Fruit fly (Drosophila melanogaster) whole organism, embryonic: ENCODE results near the gene CG34287.

Experiments used
- Atf-2 ChIP-seq: fragments of 200-800 bp; sonication (Bioruptor generic); optimal IDR thresholded peaks from 2 replicates; lab custom pipeline; 2016; ENCODE audit warnings: missing biosample characterization, missing genetic modification characterization
- CG10209 ChIP-seq: fragments of 200-800 bp; sonication (Bioruptor generic); optimal IDR thresholded peaks from 3 replicates; lab custom pipeline; 2017; ENCODE audit warnings: missing biosample characterization, mild to moderate bottlenecking, missing genetic modification characterization, missing genetic modification reagents
- CG11456 ChIP-seq: fragments of 200-800 bp; sonication (Bioruptor generic); IDR thresholded peaks from 3 replicates; pipeline ENCODE4 v1.3.6; 2022; ENCODE audit warnings: missing biosample characterization, missing genetic modification characterization
- CG12155 ChIP-seq: fragments of 200-800 bp; sonication (Bioruptor generic); optimal IDR thresholded peaks from 3 replicates; lab custom pipeline; 2016; ENCODE audit warnings: missing biosample characterization, missing genetic modification characterization
- CG13624 ChIP-seq: fragments of 200-800 bp; sonication (Bioruptor generic); optimal IDR thresholded peaks from 2 replicates; lab custom pipeline; 2016; ENCODE audit warnings: missing biosample characterization, missing genetic modification characterization
- CG14014 ChIP-seq: fragments of 200-800 bp; sonication (Bioruptor generic); IDR thresholded peaks from 2 replicates; pipeline ENCODE4 v1.3.6; 2022; ENCODE audit warnings: missing biosample characterization, missing genetic modification characterization
- CG17568 ChIP-seq: fragments of 200-800 bp; sonication (Bioruptor generic); optimal IDR thresholded peaks from 2 replicates; lab custom pipeline; 2018; ENCODE audit warnings: missing biosample characterization, mild to moderate bottlenecking, missing genetic modification characterization, moderate library complexity
- CG17612 ChIP-seq: fragments of 200-800 bp; sonication (Bioruptor generic); IDR thresholded peaks from 2 replicates; pipeline ENCODE4 v1.3.6; 2022; ENCODE audit warnings: missing biosample characterization, missing genetic modification characterization
- CG1792 ChIP-seq: fragments of 200-800 bp; sonication (Bioruptor generic); optimal IDR thresholded peaks from 2 replicates; lab custom pipeline; 2016; ENCODE audit warnings: missing biosample characterization, missing genetic modification characterization
- CG2712 ChIP-seq: fragments of 200-800 bp; optimal IDR thresholded peaks from 3 replicates; lab custom pipeline; 2019; ENCODE audit warnings: missing biosample characterization, mild to moderate bottlenecking, missing genetic modification characterization, moderate library complexity
- CG33557 ChIP-seq: fragments of 200-800 bp; sonication (Bioruptor generic); optimal IDR thresholded peaks from 2 replicates; lab custom pipeline; 2019; ENCODE audit warnings: missing biosample characterization, mild to moderate bottlenecking, missing genetic modification characterization, moderate library complexity
- CG34376 ChIP-seq: fragments of 200-800 bp; sonication (Bioruptor generic); optimal IDR thresholded peaks from 2 replicates; lab custom pipeline; 2018; ENCODE audit warnings: missing biosample characterization, mild to moderate bottlenecking, missing genetic modification characterization
- CG4404 ChIP-seq: fragments of 200-800 bp; sonication (Bioruptor generic); IDR thresholded peaks from 2 replicates; pipeline ENCODE4 v1.3.6; 2022; ENCODE audit warnings: missing biosample characterization, missing genetic modification characterization
- CG4617 ChIP-seq: fragments of 200-800 bp; sonication (Bioruptor generic); optimal IDR thresholded peaks from 3 replicates; lab custom pipeline; 2016; ENCODE audit warnings: missing biosample characterization, missing genetic modification characterization, borderline replicate concordance
- CG6254 ChIP-seq: fragments of 200-800 bp; sonication (Bioruptor generic); optimal IDR thresholded peaks from 3 replicates; lab custom pipeline; 2017; ENCODE audit warnings: mild to moderate bottlenecking, missing biosample characterization, missing genetic modification reagents, missing genetic modification characterization
- CG8359 ChIP-seq: fragments of 200-800 bp; sonication (Bioruptor generic); optimal IDR thresholded peaks from 2 replicates; lab custom pipeline; 2017; ENCODE audit warnings: missing biosample characterization, mild to moderate bottlenecking, missing genetic modification characterization, borderline replicate concordance
- Dip2 ChIP-seq: fragments of 200-800 bp; sonication (Bioruptor generic); IDR thresholded peaks from 2 replicates; pipeline ENCODE4 v1.3.6; 2022; ENCODE audit warnings: missing biosample characterization, missing genetic modification characterization
- Dip3 ChIP-seq: fragments of 200-800 bp; sonication (Bioruptor generic); optimal IDR thresholded peaks from 3 replicates; lab custom pipeline; 2016; ENCODE audit warnings: missing biosample characterization, missing genetic modification characterization
- Drgx ChIP-seq: fragments of 200-800 bp; sonication (Bioruptor generic); IDR thresholded peaks from 2 replicates; pipeline ENCODE4 v1.3.6; 2022; ENCODE audit warnings: missing biosample characterization, missing genetic modification characterization
- Fer3 ChIP-seq: fragments of 200-800 bp; sonication (Bioruptor generic); optimal IDR thresholded peaks from 2 replicates; lab custom pipeline; 2018; ENCODE audit warnings: missing biosample characterization, mild to moderate bottlenecking, missing genetic modification characterization, moderate library complexity
- HLH4C ChIP-seq: fragments of 200-800 bp; sonication (Bioruptor generic); IDR thresholded peaks from 3 replicates; pipeline ENCODE4 v1.3.6; 2022; ENCODE audit warnings: missing biosample characterization, missing genetic modification characterization; ENCODE audit not compliant: partially characterized antibody
- HLH54F ChIP-seq: fragments of 200-800 bp; sonication (Bioruptor generic); optimal IDR thresholded peaks from 3 replicates; lab custom pipeline; 2016; ENCODE audit warnings: missing biosample characterization, missing genetic modification characterization
- HmgD ChIP-seq: fragments of 200-800 bp; sonication (Bioruptor generic); optimal IDR thresholded peaks from 3 replicates; lab custom pipeline; 2016; ENCODE audit warnings: missing biosample characterization, missing genetic modification characterization
- HmgZ ChIP-seq: fragments of 200-800 bp; sonication (Bioruptor generic); optimal IDR thresholded peaks from 2 replicates; lab custom pipeline; 2018; ENCODE audit warnings: missing biosample characterization, mild to moderate bottlenecking, missing genetic modification characterization
- Hmr ChIP-seq: fragments of 200-800 bp; sonication (Bioruptor generic); optimal IDR thresholded peaks from 3 replicates; lab custom pipeline; 2017; ENCODE audit warnings: mild to moderate bottlenecking, missing biosample characterization, missing genetic modification reagents, missing genetic modification characterization
- Hr39 ChIP-seq: fragments of >200 bp; optimal IDR thresholded peaks from 2 replicates; lab custom pipeline; 2017
- Med ChIP-seq: fragments of 200-800 bp; sonication (Bioruptor generic); peaks from one replicate; lab custom pipeline; 2016; ENCODE audit warnings: missing biosample characterization, missing genetic modification characterization, mild to moderate bottlenecking, inconsistent platforms, moderate library complexity
- Oaz ChIP-seq: fragments of 200-800 bp; sonication (Bioruptor generic); IDR thresholded peaks from 2 replicates; pipeline ENCODE4 v1.3.6; 2022; ENCODE audit warnings: missing biosample characterization, missing genetic modification characterization
- Sry-δ ChIP-seq: fragments of 200-800 bp; sonication (Bioruptor generic); optimal IDR thresholded peaks from 2 replicates; lab custom pipeline; 2016; ENCODE audit warnings: missing biosample characterization, missing genetic modification characterization
- Trl ChIP-seq, 3 experiments: fragments of >200 bp in 2 of 3; fragments of 200-800 bp in 1 of 3; sonication (Bioruptor generic) in 1 of 3; optimal IDR thresholded peaks; 2 replicates in 1 of 3; 3 replicates in 2 of 3; lab custom pipeline; 2016 to 2017; ENCODE audit warnings: missing biosample characterization in 1 of 3, missing genetic modification characterization in 1 of 3
- Usf ChIP-seq: fragments of 200-800 bp; sonication (Bioruptor generic); optimal IDR thresholded peaks from 2 replicates; lab custom pipeline; 2017; ENCODE audit warnings: missing genotype, missing biosample characterization, missing genetic modification characterization
- chif ChIP-seq, 2 experiments: fragments of 200-800 bp; sonication (Bioruptor generic); optimal IDR thresholded peaks; 3 replicates each; lab custom pipeline; 2016; ENCODE audit warnings: missing biosample characterization in 2 of 2, missing genetic modification characterization in 2 of 2
- dm ChIP-seq: fragments of 200-800 bp; sonication (Bioruptor generic); optimal IDR thresholded peaks from 3 replicates; lab custom pipeline; 2016; ENCODE audit warnings: missing biosample characterization, missing genetic modification characterization
- dysf ChIP-seq: fragments of 200-800 bp; sonication (Bioruptor generic); IDR thresholded peaks from 3 replicates; pipeline ENCODE4 v1.3.6; 2022; ENCODE audit warnings: missing biosample characterization, missing genetic modification characterization
- ftz-f1 ChIP-seq: fragments of 200-800 bp; sonication (Bioruptor generic); optimal IDR thresholded peaks from 2 replicates; lab custom pipeline; 2016; ENCODE audit warnings: missing biosample characterization, missing genetic modification characterization
- fu2 ChIP-seq: fragments of 200-800 bp; sonication (Bioruptor generic); optimal IDR thresholded peaks from 2 replicates; lab custom pipeline; 2016; ENCODE audit warnings: missing biosample characterization, missing genetic modification characterization
- hbn ChIP-seq: fragments of 200-800 bp; sonication (Bioruptor generic); IDR thresholded peaks from 2 replicates; pipeline ENCODE4 v1.3.6; 2022; ENCODE audit warnings: missing biosample characterization, missing genetic modification characterization; ENCODE audit not compliant: partially characterized antibody
- rib ChIP-seq: fragments of 200-800 bp; sonication (Bioruptor generic); IDR thresholded peaks from 2 replicates; pipeline ENCODE4 v1.3.6; 2022; ENCODE audit warnings: missing biosample characterization, missing genetic modification characterization
- shn ChIP-seq: fragments of 200-800 bp; sonication (Bioruptor generic); optimal IDR thresholded peaks from 3 replicates; lab custom pipeline; 2016; ENCODE audit warnings: missing biosample characterization, missing genetic modification characterization
- tll ChIP-seq, 2 experiments: fragments of 200-800 bp in 1 of 2; fragments of >200 bp in 1 of 2; sonication (Bioruptor generic) in 1 of 2; optimal IDR thresholded peaks; 2 replicates each; lab custom pipeline; 2017 to 2019; ENCODE audit warnings: missing biosample characterization in 2 of 2, missing genetic modification characterization in 2 of 2, mild to moderate bottlenecking in 1 of 2, moderate library complexity in 1 of 2
- zen2 ChIP-seq: fragments of 200-800 bp; sonication (Bioruptor generic); IDR thresholded peaks from 3 replicates; pipeline ENCODE4 v1.3.6; 2022; ENCODE audit warnings: missing biosample characterization, missing genetic modification characterization; ENCODE audit not compliant: partially characterized antibody

The CG34287 gene

DNA sequence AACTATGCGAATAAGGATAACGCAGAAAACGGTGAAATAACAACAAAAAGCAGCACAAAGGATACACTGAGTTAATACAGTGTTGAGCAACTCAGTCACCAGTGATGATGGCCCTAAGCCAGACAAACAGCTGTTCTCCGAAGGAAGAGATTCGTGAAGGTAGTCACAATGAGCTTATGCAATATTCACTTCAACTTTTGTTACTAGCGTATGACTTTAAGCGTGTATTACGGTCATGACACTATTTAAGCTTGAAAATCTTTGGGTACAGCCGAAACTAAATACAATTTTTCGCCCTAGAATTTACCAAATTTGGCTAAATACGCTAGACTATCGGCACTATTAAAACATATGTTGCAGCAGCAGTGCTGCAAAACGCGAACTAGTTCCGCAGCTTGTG lies 3.1 kb downstream of the CG34287 start, which contains the start of the genes disp and ECSIT (continued):
- TF ChIP-seq Trl (optimal IDR thresholded peaks at IDR 0.05; lab: Kevin White, UChicago) (no peak), Trl (GFP tag; optimal IDR thresholded peaks at IDR 0.05; lab: Kevin White, UChicago) (peak; percentile 32), CG8359 (GFP tag; lab: Kevin White, UChicago) (no peak), HLH4C (GFP tag; lab: Robert Waterston, UW) (no peak), CG2712 (tag; lab: Kevin White, UChicago) (peak; percentile 88), CG14014 (no peak), CG33557 (GFP tag; lab: Kevin White, UChicago) (peak; percentile 21), chif (GFP tag; optimal IDR thresholded peaks at IDR 0.05; lab: Kevin White, UChicago) (no peak), Atf-2 (GFP tag; lab: Kevin White, UChicago) (no peak), CG11456 (no peak), Med (GFP tag; lab: Kevin White, UChicago) (peak; percentile 88), HmgD (GFP tag; lab: Kevin White, UChicago) (peak; percentile 15), shn (GFP tag; lab: Kevin White, UChicago) (no peak), Sry-δ (GFP tag; lab: Kevin White, UChicago) (no peak), Dip3 (GFP tag; lab: Kevin White, UChicago) (peak; percentile 32), CG4404 (GFP tag; lab: Robert Waterston, UW) (peak; percentile 42; the same call in 1 of the 2 replicates), CG6254 (GFP tag; lab: Kevin White, UChicago) (no peak), Hmr (peak; percentile 36), zen2 (GFP tag; lab: Robert Waterston, UW) (no peak), dysf (GFP tag; lab: Robert Waterston, UW) (0 out of 3 replicates have a peak, but pooled peaks have one; percentile 40), ftz-f1 (GFP tag; lab: Kevin White, UChicago) (no peak), tll (GFP tag; optimal IDR thresholded peaks at IDR 0.05; lab: Kevin White, UChicago) (peak; percentile 32 to 66), rib (GFP tag; lab: Robert Waterston, UW) (no peak), Dip2 (GFP tag; lab: Robert Waterston, UW) (no peak), HLH54F (GFP tag; lab: Kevin White, UChicago) (peak; percentile 43), CG10209 (peak; percentile 38), CG17568 (no peak), CG17612 (no peak), fu2 (GFP tag; lab: Kevin White, UChicago) (no peak), CG34376 (peak; percentile 22), Fer3 (tag; lab: Kevin White, UChicago) (no peak), Oaz (no peak), CG13624 (peak; percentile 43), Hr39 (lab: Kevin White, UChicago) (no peak), dm (GFP tag; lab: Kevin White, UChicago) (peak; percentile 64), CG4617 (GFP tag; lab: Kevin White, UChicago) (peak; percentile 56), HmgZ (peak; percentile 59), Drgx (GFP tag; lab: Robert Waterston, UW) (no peak), CG12155 (GFP tag; lab: Kevin White, UChicago) (peak; percentile 4), Usf (GFP tag; lab: Kevin White, UChicago) (peak; percentile 16), hbn (peak; percentile 39), CG1792 (GFP tag; lab: Kevin White, UChicago) (no peak)
